Fruit fly (Drosophila melanogaster): ENCODE data around the gene Ag5r2.

Ag5r2 gene

dm6 chrX:14805646-14806045 is 21.8 kb upstream of the Ag5r2 start (continued):
- TF ChIP-seq Xrp1 (GFP tag; IDR thresholded peaks at IDR 0.05) = peak; percentile 46
- TF ChIP-seq HLHmδ (GFP tag; optimal IDR thresholded peaks at IDR 0.05) = no peak
- no peak for TF ChIP-seq CG1529 (GFP tag; optimal IDR thresholded peaks at IDR 0.05)
- peak; percentile 60 for TF ChIP-seq Med (GFP tag)
- peak; percentile 49 for TF ChIP-seq Blimp-1 (GFP tag; optimal IDR thresholded peaks at IDR 0.05)
- TF ChIP-seq Stat92E (GFP tag; optimal IDR thresholded peaks at IDR 0.05) = no peak
- TF ChIP-seq CG32532 (GFP tag; IDR thresholded peaks at IDR 0.05) = no peak
- TF ChIP-seq prd (optimal IDR thresholded peaks at IDR 0.05) = no peak
- TF ChIP-seq prd (GFP tag; IDR thresholded peaks at IDR 0.05) = peak; percentile 24; the same call in 1 of the 3 replicates
- TF ChIP-seq CG6689 (GFP tag; IDR thresholded peaks at IDR 0.05) = 0 out of 2 replicates have a peak, but pooled peaks have one; percentile 9
- TF ChIP-seq aop (GFP tag; IDR thresholded peaks at IDR 0.05) = no peak
- TF ChIP-seq CG11696 (GFP tag; IDR thresholded peaks at IDR 0.05) = no peak
- TF ChIP-seq seq (GFP tag; IDR thresholded peaks at IDR 0.05) = no peak
- TF ChIP-seq Lpt (GFP tag; optimal IDR thresholded peaks at IDR 0.05) = no peak
- TF ChIP-seq lbe (GFP tag; optimal IDR thresholded peaks at IDR 0.05) = peak; percentile 1
- peak; percentile 28 for TF ChIP-seq CG8281 (tag; optimal IDR thresholded peaks at IDR 0.05)
- TF ChIP-seq CG3995 (GFP tag; optimal IDR thresholded peaks at IDR 0.05) = no peak
- peak; percentile 4 for TF ChIP-seq pnt (GFP tag; optimal IDR thresholded peaks at IDR 0.05)
- TF ChIP-seq CG2712 (tag; optimal IDR thresholded peaks at IDR 0.05) = peak; percentile 16
- TF ChIP-seq gce (GFP tag; IDR thresholded peaks at IDR 0.05) = 0 out of 3 replicates have a peak, but pooled peaks have one; percentile 17
- no peak for TF ChIP-seq CG18619 (GFP tag; optimal IDR thresholded peaks at IDR 0.05)
- no peak for TF ChIP-seq CG17568 (GFP tag; optimal IDR thresholded peaks at IDR 0.05)
- peak; percentile 36; the same call in 1 of the 2 replicates for TF ChIP-seq ara (GFP tag; IDR thresholded peaks at IDR 0.05)
- no peak for TF ChIP-seq jigr1 (GFP tag; IDR thresholded peaks at IDR 0.05)
- TF ChIP-seq CG1603 (tag; optimal IDR thresholded peaks at IDR 0.05) = peak; percentile 48
- TF ChIP-seq CG9437 (GFP tag; optimal IDR thresholded peaks at IDR 0.05) = no peak
- TF ChIP-seq Oli (tag; optimal IDR thresholded peaks at IDR 0.05) = peak; percentile 7
- TF ChIP-seq pros (GFP tag; optimal IDR thresholded peaks at IDR 0.05) = no peak
- TF ChIP-seq CG11504 (tag; optimal IDR thresholded peaks at IDR 0.05) = peak; percentile 32
- TF ChIP-seq ems (GFP tag; optimal IDR thresholded peaks at IDR 0.05) = no peak
- no peak for TF ChIP-seq Fer2 (tag; optimal IDR thresholded peaks at IDR 0.05)
- TF ChIP-seq exex (tag; optimal IDR thresholded peaks at IDR 0.05) = no peak
- TF ChIP-seq Bgb (GFP tag; IDR thresholded peaks at IDR 0.05; ENCODE audit: partially characterized antibody) = no peak
- peak; percentile 23 for TF ChIP-seq bab2 (GFP tag; optimal IDR thresholded peaks at IDR 0.05)
- peak; percentile 64; the same call in 1 of the 3 replicates for TF ChIP-seq ci (GFP tag; IDR thresholded peaks at IDR 0.05)
- no peak for TF ChIP-seq CG4328 (GFP tag; optimal IDR thresholded peaks at IDR 0.05)
- 0 out of 2 replicates have a peak, but pooled peaks have one; percentile 32 for TF ChIP-seq CG14667 (GFP tag; IDR thresholded peaks at IDR 0.05)
- no peak for TF ChIP-seq ttk (GFP tag; IDR thresholded peaks at IDR 0.05)
- TF ChIP-seq CG2875 (GFP tag; optimal IDR thresholded peaks at IDR 0.05) = peak; percentile 24
- no peak for TF ChIP-seq dati (GFP tag; IDR thresholded peaks at IDR 0.05)
- TF ChIP-seq CG32772 (GFP tag; IDR thresholded peaks at IDR 0.05) = no peak
- TF ChIP-seq vnd (GFP tag; IDR thresholded peaks at IDR 0.05; ENCODE audit: partially characterized antibody) = no peak
- no peak for TF ChIP-seq Dfd (GFP tag; optimal IDR thresholded peaks at IDR 0.05)
- no peak for TF ChIP-seq disco-r (GFP tag; optimal IDR thresholded peaks at IDR 0.05)
- TF ChIP-seq CG11695 (GFP tag; IDR thresholded peaks at IDR 0.05) = no peak
- no peak for TF ChIP-seq nau (GFP tag; optimal IDR thresholded peaks at IDR 0.05)
- TF ChIP-seq sc (optimal IDR thresholded peaks at IDR 0.05) = no peak
- peak; percentile 7 for TF ChIP-seq sc (GFP tag; optimal IDR thresholded peaks at IDR 0.05)
- TF ChIP-seq fd96Cb (tag; optimal IDR thresholded peaks at IDR 0.05) = peak; percentile 13
- no peak for TF ChIP-seq Lim3 (GFP tag; IDR thresholded peaks at IDR 0.05)
- no peak for TF ChIP-seq sima (GFP tag; optimal IDR thresholded peaks at IDR 0.05)
- TF ChIP-seq E2f1 (GFP tag; IDR thresholded peaks at IDR 0.05) = no peak
